Worm (Caenorhabditis elegans) whole organism, midembryonic: ENCODE data around the gene srbc-63.

ENCODE experiments used
- T22C8.4 ChIP-seq: fragments of 200-800 bp; sonication (Bioruptor generic); IDR thresholded peaks from 2 replicates; pipeline ENCODE4 v1.3.6; 2022; ENCODE audit warnings: missing genetic modification characterization, missing compliant biosample characterization
- cog-1 ChIP-seq: sonication (generic microtip); optimal IDR thresholded peaks from 2 replicates; lab custom pipeline; 2016; ENCODE audit warnings: missing genetic modification characterization, missing compliant biosample characterization
- flt-1 ChIP-seq: fragments of 200-800 bp; sonication (Bioruptor generic); IDR thresholded peaks from 2 replicates; pipeline ENCODE4 v1.3.6; 2022; ENCODE audit warnings: missing genetic modification characterization, missing compliant biosample characterization
- klf-2 ChIP-seq: fragments of 200-800 bp; sonication (Bioruptor generic); conservative IDR thresholded peaks from 2 replicates; pipeline ENCODE4 v1.3.6; 2022; ENCODE audit warnings: missing genetic modification reagents, missing genetic modification characterization, missing compliant biosample characterization
- med-1 ChIP-seq: sonication (generic microtip); optimal IDR thresholded peaks from 2 replicates; lab custom pipeline; 2017; ENCODE audit warnings: missing genetic modification characterization, mild to moderate bottlenecking, missing compliant biosample characterization, antibody characterized with exemption, missing genetic modification reagents; ENCODE audit not compliant: insufficient read depth
- ref-1 ChIP-seq: fragments of 200-800 bp; sonication (Bioruptor generic); conservative IDR thresholded peaks from 2 replicates; pipeline ENCODE4 v1.3.6; 2022; ENCODE audit warnings: missing genetic modification reagents, missing genetic modification characterization, missing compliant biosample characterization
- tab-1 ChIP-seq: fragments of 200-800 bp; sonication (Bioruptor generic); IDR thresholded peaks from 2 replicates; pipeline ENCODE4 v1.3.6; 2022; ENCODE audit warnings: missing genetic modification characterization, missing compliant biosample characterization
- ztf-23 ChIP-seq: fragments of 200-800 bp; sonication (Bioruptor generic); IDR thresholded peaks from 2 replicates; pipeline ENCODE4 v1.3.6; 2022; ENCODE audit warnings: missing genetic modification reagents, missing genetic modification characterization, missing compliant biosample characterization
- ztf-29 ChIP-seq: fragments of 200-800 bp; sonication (Bioruptor generic); IDR thresholded peaks from 2 replicates; pipeline ENCODE4 v1.3.6; 2022; ENCODE audit warnings: missing genetic modification reagents, missing genetic modification characterization, missing compliant biosample characterization

srbc-63 gene

ce11 chrV:15415951-15416350, 3.4 kb upstream of the srbc-63 start, which contains the start of gene srh-265:
TSS of gene srh-265 (plus strand) at chrV:15416251.
- no peak for TF ChIP-seq cog-1 (tag; lab: Kevin White, UChicago)
- TF ChIP-seq flt-1, result no peak
- no peak for TF ChIP-seq T22C8.4 (GFP tag; lab: Robert Waterston, UW)
- no peak for TF ChIP-seq ref-1 (GFP tag; lab: Robert Waterston, UW)
- TF ChIP-seq klf-2, result no peak
- TF ChIP-seq ztf-23 (GFP tag; lab: Robert Waterston, UW), result no peak
- no peak for TF ChIP-seq med-1
- TF ChIP-seq tab-1, result no peak
- no peak for TF ChIP-seq ztf-29 (GFP tag; lab: Robert Waterston, UW)

DNA sequence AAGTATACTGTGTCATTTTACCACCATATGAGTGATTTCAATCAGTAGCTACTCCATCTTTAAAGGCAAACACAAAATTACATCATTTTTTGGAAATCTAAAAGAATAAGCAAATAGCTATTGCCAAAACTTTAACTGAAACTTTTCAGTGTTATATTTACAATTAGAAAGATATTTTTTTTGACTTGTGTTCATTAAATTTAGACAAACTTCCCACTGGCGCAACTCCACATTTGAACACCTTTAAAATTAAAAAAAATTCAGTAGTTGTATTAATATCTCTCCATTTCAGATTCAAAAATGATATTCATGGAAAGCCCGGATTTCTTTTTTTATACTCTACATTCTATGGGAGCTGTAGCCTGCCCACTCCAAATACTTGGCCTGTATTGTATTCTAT, 1.3 kb upstream of the srbc-63 start, which contains the start of gene srh-264:
Gene srh-264 (plus strand): TSS at position 301 of the 400 bp plus-strand sequence.
- TF ChIP-seq flt-1, result no peak
- no peak for TF ChIP-seq T22C8.4 (GFP tag; lab: Robert Waterston, UW)
- no peak for TF ChIP-seq cog-1 (tag; lab: Kevin White, UChicago)
- no peak for TF ChIP-seq klf-2
- TF ChIP-seq med-1, result no peak
- TF ChIP-seq ref-1 (GFP tag; lab: Robert Waterston, UW), result no peak
- no peak for TF ChIP-seq tab-1
- TF ChIP-seq ztf-23 (GFP tag; lab: Robert Waterston, UW), result no peak
- TF ChIP-seq ztf-29 (GFP tag; lab: Robert Waterston, UW), result no peak

- TF ChIP-seq cog-1 (tag; lab: Kevin White, UChicago), result no peak
- no peak for TF ChIP-seq tab-1
- TF ChIP-seq ztf-23 (GFP tag; lab: Robert Waterston, UW), result no peak
- no peak for TF ChIP-seq ref-1 (GFP tag; lab: Robert Waterston, UW)
- no peak for TF ChIP-seq ztf-29 (GFP tag; lab: Robert Waterston, UW)
- TF ChIP-seq flt-1, result no peak
- no peak for TF ChIP-seq klf-2
- TF ChIP-seq med-1, result no peak
- no peak for TF ChIP-seq T22C8.4 (GFP tag; lab: Robert Waterston, UW)
Observed at ce11 chrV:15406928-15407327, 5.6 kb downstream of the srbc-63 start, which contains the start of gene srh-257. TSS of gene srh-257 (plus strand) at chrV:15407228.

ce11 chrV:15404859-15405258, 7.7 kb downstream of the srbc-63 start, which contains the start of gene srh-258:
TSS of gene srh-258 (plus strand) at chrV:15405159.
- TF ChIP-seq flt-1, result no peak
- TF ChIP-seq klf-2, result no peak
- TF ChIP-seq med-1, result no peak
- no peak for TF ChIP-seq ztf-29 (GFP tag; lab: Robert Waterston, UW)
- no peak for TF ChIP-seq T22C8.4 (GFP tag; lab: Robert Waterston, UW)
- no peak for TF ChIP-seq ztf-23 (GFP tag; lab: Robert Waterston, UW)
- TF ChIP-seq tab-1, result no peak
- no peak for TF ChIP-seq ref-1 (GFP tag; lab: Robert Waterston, UW)
- TF ChIP-seq cog-1 (tag; lab: Kevin White, UChicago), result no peak

DNA sequence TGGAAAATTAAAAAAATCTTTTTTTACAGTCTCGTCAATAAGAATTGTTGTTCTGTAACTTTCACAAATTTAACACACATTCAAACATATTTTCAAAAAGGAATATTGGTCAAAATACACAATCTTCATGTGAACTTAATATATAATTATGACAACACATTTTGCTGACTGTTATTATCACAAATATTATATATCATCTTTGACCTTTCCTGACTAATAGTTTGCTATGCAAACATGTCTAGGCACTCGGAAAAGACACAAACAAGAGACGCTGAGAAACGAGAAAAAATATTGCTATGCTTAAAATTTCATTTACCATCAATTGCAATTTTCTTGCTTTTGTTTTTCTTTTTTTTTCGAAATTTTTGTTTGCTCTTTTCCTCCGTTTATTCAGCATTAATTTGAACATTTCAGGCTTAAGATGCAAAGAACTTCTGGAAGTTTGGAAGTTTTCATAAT, 10.6 kb downstream of the srbc-63 start, which contains the start of gene fbxa-135:
Gene fbxa-135 (plus strand): TSS at position 409 of the 459 bp plus-strand sequence.
- TF ChIP-seq cog-1 (tag; lab: Kevin White, UChicago) (no peak), tab-1 (no peak), ztf-23 (GFP tag; lab: Robert Waterston, UW) (no peak), ztf-29 (GFP tag; lab: Robert Waterston, UW) (no peak), klf-2 (no peak), med-1 (no peak), flt-1 (no peak), ref-1 (GFP tag; lab: Robert Waterston, UW) (no peak), T22C8.4 (GFP tag; lab: Robert Waterston, UW) (no peak)

DNA sequence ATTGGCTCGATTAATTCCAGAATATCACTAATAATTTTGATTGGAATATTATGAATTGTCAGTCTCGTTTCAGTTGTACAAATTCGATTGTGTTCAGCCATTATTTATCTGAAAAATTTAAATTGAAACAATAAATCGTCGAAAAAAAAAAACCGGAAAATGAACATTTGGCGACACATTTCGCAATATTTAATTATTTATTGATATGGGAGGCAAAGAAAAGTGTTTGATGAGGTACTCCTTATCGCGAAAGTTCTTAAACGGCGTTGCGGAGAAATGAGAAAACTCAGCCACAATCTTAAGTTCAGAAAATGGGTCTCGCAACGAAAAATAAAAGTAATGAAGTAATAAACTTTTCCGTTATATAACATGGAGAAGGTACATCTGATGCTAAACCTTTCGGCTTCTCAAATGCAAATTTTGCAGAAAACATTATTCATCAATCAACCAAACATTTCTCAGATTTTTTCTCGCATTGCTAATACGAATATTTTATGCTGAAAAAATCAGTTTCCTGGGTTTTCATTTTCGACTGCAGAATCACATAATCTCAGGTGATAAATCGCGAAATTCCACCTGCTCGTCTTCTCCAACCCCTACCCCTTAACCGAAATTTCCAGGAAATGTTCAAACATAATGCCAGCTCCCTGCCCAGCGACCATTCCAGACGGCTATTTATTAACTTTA, 12.7 kb downstream of the srbc-63 start, which contains the start of the genes T06E6.15 and sri-7:
Gene T06E6.15 (minus strand): TSS at position 101 of the 687 bp plus-strand sequence.
Gene sri-7 (plus strand): TSS at position 637 of the 687 bp plus-strand sequence.
- TF ChIP-seq ref-1 (GFP tag; lab: Robert Waterston, UW), result no peak
- TF ChIP-seq med-1, result no peak
- no peak for TF ChIP-seq cog-1 (tag; lab: Kevin White, UChicago)
- no peak for TF ChIP-seq ztf-23 (GFP tag; lab: Robert Waterston, UW)
- no peak for TF ChIP-seq flt-1

DNA sequence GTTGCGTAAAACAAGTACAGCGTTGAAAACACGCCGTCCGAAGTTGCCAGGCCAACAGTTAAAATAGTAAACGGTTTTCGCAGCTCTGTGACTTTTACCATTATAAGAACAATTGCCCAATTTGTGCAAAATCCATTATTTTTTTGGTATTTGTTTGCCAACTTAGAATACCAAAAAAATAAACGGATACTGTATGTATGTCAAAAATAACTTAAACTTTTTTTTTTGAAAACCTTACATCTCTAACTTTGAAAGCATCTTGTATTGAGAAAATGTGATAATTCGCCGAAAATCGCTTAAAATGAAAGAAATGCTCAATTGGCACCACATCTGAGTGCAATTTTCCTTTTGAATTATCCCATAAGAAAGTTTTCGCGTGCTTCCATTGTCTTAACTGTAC, 13.8 kb downstream of the srbc-63 start, which contains the start of gene fbxa-199:
Gene fbxa-199 (minus strand): TSS at position 101 of the 400 bp plus-strand sequence.
- TF ChIP-seq med-1 (no peak), ztf-29 (GFP tag; lab: Robert Waterston, UW) (no peak), T22C8.4 (GFP tag; lab: Robert Waterston, UW) (no peak), klf-2 (no peak), ztf-23 (GFP tag; lab: Robert Waterston, UW) (no peak), cog-1 (tag; lab: Kevin White, UChicago) (no peak), tab-1 (no peak), flt-1 (no peak), ref-1 (GFP tag; lab: Robert Waterston, UW) (no peak)

DNA sequence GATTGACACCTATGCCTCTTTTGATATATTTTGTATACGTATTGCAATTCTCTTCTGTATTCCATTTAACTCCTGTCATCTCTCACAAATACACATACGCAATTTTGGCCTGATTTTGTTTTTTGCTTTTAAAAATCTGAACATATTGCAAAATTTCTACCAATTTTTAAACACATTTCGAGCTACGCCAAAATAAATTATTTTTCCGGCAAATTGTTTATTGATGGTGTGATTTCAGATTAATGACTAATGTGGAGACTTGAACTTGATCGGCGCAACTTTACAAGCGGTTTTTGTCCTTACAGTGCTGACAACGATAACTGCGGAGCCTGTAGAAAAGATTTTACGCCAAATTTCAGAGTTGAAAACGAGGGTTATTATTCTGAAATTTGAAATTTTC, 15.4 kb downstream of the srbc-63 start:
- TF ChIP-seq med-1, result no peak
- TF ChIP-seq tab-1, result no peak
- TF ChIP-seq cog-1 (tag; lab: Kevin White, UChicago), result no peak
- no peak for TF ChIP-seq ztf-23 (GFP tag; lab: Robert Waterston, UW)
- TF ChIP-seq ztf-29 (GFP tag; lab: Robert Waterston, UW), result no peak

DNA sequence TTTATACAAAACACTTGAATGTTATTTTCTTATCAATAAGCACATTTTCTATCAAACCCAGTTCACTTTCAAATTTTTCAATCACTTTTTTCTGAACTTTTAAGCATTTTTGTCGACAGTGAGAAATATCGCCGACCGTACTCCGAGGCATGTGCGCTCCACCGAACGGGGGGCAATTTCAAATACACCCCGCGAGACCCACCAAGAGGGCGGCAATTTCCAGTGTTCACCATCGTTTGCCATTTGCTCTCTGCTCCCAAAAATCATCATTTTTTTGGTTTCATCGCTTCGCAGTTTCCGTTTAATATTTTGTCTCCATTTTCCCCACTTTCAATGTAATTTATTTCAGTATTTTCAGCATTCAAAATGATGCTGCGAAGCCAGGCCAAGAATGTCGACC, 17.2 kb downstream of the srbc-63 start, which contains the start of gene cyb-3:
Gene cyb-3 (plus strand): TSS at position 350 of the 400 bp plus-strand sequence.
- TF ChIP-seq ztf-23 (GFP tag; lab: Robert Waterston, UW) (no peak), T22C8.4 (GFP tag; lab: Robert Waterston, UW) (no peak), ztf-29 (GFP tag; lab: Robert Waterston, UW) (no peak), flt-1 (no peak), ref-1 (GFP tag; lab: Robert Waterston, UW) (no peak), med-1 (no peak), tab-1 (no peak), klf-2 (no peak), cog-1 (tag; lab: Kevin White, UChicago) (no peak)
